Worm (Caenorhabditis elegans) whole organism, young adult: ENCODE results near the gene abch-1.

Experiments
- B0019.2 ChIP-seq: fragments of 200-800 bp; sonication (Bioruptor generic); conservative IDR thresholded peaks from 2 replicates; pipeline ENCODE4 v1.3.6; 2022; ENCODE audit warnings: missing genetic modification reagents, missing genetic modification characterization, missing compliant biosample characterization
- B0035.1 ChIP-seq: sonication (generic microtip); optimal IDR thresholded peaks from 2 replicates; lab custom pipeline; 2016; ENCODE audit warnings: missing genetic modification characterization, mild to moderate bottlenecking, missing compliant biosample characterization, missing genotype, missing genetic modification reagents
- B0336.3 ChIP-seq: fragments of 200-800 bp; sonication (Bioruptor generic); IDR thresholded peaks from 2 replicates; pipeline ENCODE4 v1.3.6; 2022; ENCODE audit warnings: missing genetic modification characterization, missing compliant biosample characterization
- C17E4.6 ChIP-seq: fragments of 200-800 bp; sonication (Bioruptor generic); IDR thresholded peaks from 2 replicates; pipeline ENCODE4 v1.3.6; 2022; ENCODE audit warnings: missing genetic modification reagents, missing genetic modification characterization, missing compliant biosample characterization
- F33H1.4 ChIP-seq: fragments of 200-800 bp; sonication (Bioruptor generic); IDR thresholded peaks from 2 replicates; pipeline ENCODE4 v1.3.6; 2022; ENCODE audit warnings: missing genetic modification reagents, missing genetic modification characterization, missing compliant biosample characterization
- F37B4.10 ChIP-seq: fragments of 200-800 bp; sonication (Bioruptor generic); IDR thresholded peaks from 2 replicates; pipeline ENCODE4 v1.3.6; 2022; ENCODE audit warnings: missing genetic modification characterization, missing compliant biosample characterization
- F55B11.4 ChIP-seq: sonication (generic microtip); optimal IDR thresholded peaks from 2 replicates; lab custom pipeline; 2016; ENCODE audit warnings: missing compliant biosample characterization, missing genetic modification characterization, borderline replicate concordance; ENCODE audit not compliant: insufficient read depth
- Y53F4B.3 ChIP-seq: fragments of 200-800 bp; sonication (Bioruptor generic); IDR thresholded peaks from 2 replicates; pipeline ENCODE4 v1.3.6; 2022; ENCODE audit warnings: missing genetic modification reagents, missing genetic modification characterization, missing compliant biosample characterization
- Y95B8A.8 ChIP-seq: fragments of 200-800 bp; sonication (Bioruptor generic); IDR thresholded peaks from 2 replicates; pipeline ENCODE4 v1.3.6; 2022; ENCODE audit warnings: missing genetic modification reagents, missing genetic modification characterization, missing compliant biosample characterization
- atf-7 ChIP-seq: sonication (generic microtip); optimal IDR thresholded peaks from 2 replicates; lab custom pipeline; 2017; ENCODE audit warnings: mild to moderate bottlenecking, missing genetic modification characterization, missing compliant biosample characterization
- athp-1 ChIP-seq: sonication (generic microtip); optimal IDR thresholded peaks from 2 replicates; lab custom pipeline; 2017; ENCODE audit warnings: mild to moderate bottlenecking, missing genetic modification characterization, missing compliant biosample characterization
- attf-3 ChIP-seq: fragments of 200-800 bp; sonication (Bioruptor generic); conservative IDR thresholded peaks from 2 replicates; pipeline ENCODE4 v1.3.6; 2022; ENCODE audit warnings: missing genetic modification reagents, missing genetic modification characterization, missing compliant biosample characterization
- attf-6 ChIP-seq: fragments of 200-800 bp; sonication (Bioruptor generic); IDR thresholded peaks from 2 replicates; pipeline ENCODE4 v1.3.6; 2022; ENCODE audit warnings: missing genetic modification reagents, missing genetic modification characterization, missing compliant biosample characterization
- cebp-1 ChIP-seq, 2 experiments: fragments of 200-800 bp in 1 of 2; sonication (Bioruptor generic) in 1 of 2; sonication (generic microtip) in 1 of 2; IDR thresholded peaks in 1 of 2; optimal IDR thresholded peaks in 1 of 2; 2 replicates each; pipeline versions ENCODE4 v1.3.6 to Lab custom; 2017 to 2022; ENCODE audit warnings: missing compliant biosample characterization in 2 of 2, missing genetic modification characterization in 2 of 2, mild to moderate bottlenecking in 1 of 2, missing genetic modification reagents in 1 of 2, moderate library complexity in 1 of 2
- ceh-100 ChIP-seq: fragments of 200-800 bp; sonication (Bioruptor generic); IDR thresholded peaks from 2 replicates; pipeline ENCODE4 v1.3.6; 2022; ENCODE audit warnings: missing genetic modification reagents, missing genetic modification characterization, missing compliant biosample characterization
- ceh-40 ChIP-seq: fragments of 200-800 bp; sonication (Bioruptor generic); IDR thresholded peaks from 2 replicates; pipeline ENCODE4 v1.3.6; 2022; ENCODE audit warnings: missing genetic modification characterization, missing compliant biosample characterization
- ceh-58 ChIP-seq: fragments of 200-800 bp; sonication (Bioruptor generic); IDR thresholded peaks from 2 replicates; pipeline ENCODE4 v1.3.6; 2022; ENCODE audit warnings: missing genetic modification characterization, missing compliant biosample characterization
- die-1 ChIP-seq: sonication (generic microtip); optimal IDR thresholded peaks from 2 replicates; lab custom pipeline; 2016; ENCODE audit warnings: missing genotype, mild to moderate bottlenecking, missing genetic modification characterization, missing compliant biosample characterization
- efl-1 ChIP-seq: fragments of 150-350 bp; optimal IDR thresholded peaks from 2 replicates; lab custom pipeline; 2014; ENCODE audit warnings: missing biosample characterization, missing genetic modification reagents, missing genetic modification characterization
- egrh-3 ChIP-seq: fragments of 200-800 bp; sonication (Bioruptor generic); IDR thresholded peaks from 2 replicates; pipeline ENCODE4 v1.3.6; 2022; ENCODE audit warnings: missing genetic modification reagents, missing genetic modification characterization, missing compliant biosample characterization
- ekl-4 ChIP-seq: fragments of 200-800 bp; sonication (Bioruptor generic); IDR thresholded peaks from 2 replicates; pipeline ENCODE4 v1.3.6; 2022; ENCODE audit warnings: missing genetic modification reagents, missing genetic modification characterization, missing compliant biosample characterization
- hmg-20 ChIP-seq: fragments of 200-800 bp; sonication (Bioruptor generic); IDR thresholded peaks from 2 replicates; pipeline ENCODE4 v1.3.6; 2022; ENCODE audit warnings: missing genetic modification reagents, missing genetic modification characterization, missing compliant biosample characterization
- hrde-1 ChIP-seq: sonication (generic microtip); optimal IDR thresholded peaks from 2 replicates; lab custom pipeline; 2016; ENCODE audit warnings: missing genetic modification characterization, mild to moderate bottlenecking, missing compliant biosample characterization, moderate library complexity, missing genotype, missing genetic modification reagents, borderline replicate concordance
- hsf-1 ChIP-seq: fragments of 200-800 bp; sonication (Bioruptor generic); IDR thresholded peaks from 2 replicates; pipeline ENCODE4 v1.3.6; 2022; ENCODE audit warnings: missing genetic modification reagents, missing genetic modification characterization, missing compliant biosample characterization
- lin-26 ChIP-seq: fragments of 200-800 bp; sonication (Bioruptor generic); IDR thresholded peaks from 2 replicates; pipeline ENCODE4 v1.3.6; 2022; ENCODE audit warnings: missing genetic modification reagents, missing genetic modification characterization, missing compliant biosample characterization
- lin-35 ChIP-seq, 3 experiments: fragments of 150-350 bp in 2 of 3; sonication (generic microtip) in 1 of 3; optimal IDR thresholded peaks; 2 replicates each; lab custom pipeline; 2014 to 2018; ENCODE audit warnings: missing biosample characterization in 3 of 3, missing genetic modification characterization in 3 of 3, missing genetic modification reagents in 3 of 3
- lsl-1 ChIP-seq: fragments of 200-800 bp; sonication (Bioruptor generic); optimal IDR thresholded peaks from 2 replicates; lab custom pipeline; 2018; ENCODE audit warnings: mild to moderate bottlenecking, missing genetic modification characterization, moderate library complexity, missing compliant biosample characterization
- lsy-27 ChIP-seq: sonication (generic microtip); optimal IDR thresholded peaks from 2 replicates; lab custom pipeline; 2017; ENCODE audit warnings: missing genetic modification characterization, mild to moderate bottlenecking, missing compliant biosample characterization, antibody characterized with exemption, missing genotype, borderline replicate concordance; ENCODE audit not compliant: insufficient read depth
- madf-3 ChIP-seq: fragments of 200-800 bp; sonication (Bioruptor generic); IDR thresholded peaks from 2 replicates; pipeline ENCODE4 v1.3.6; 2022; ENCODE audit warnings: missing genetic modification reagents, missing genetic modification characterization, missing compliant biosample characterization
- madf-6 ChIP-seq: fragments of 200-800 bp; sonication (Bioruptor generic); IDR thresholded peaks from 2 replicates; pipeline ENCODE4 v1.3.6; 2022; ENCODE audit warnings: missing genetic modification reagents, missing genetic modification characterization, missing compliant biosample characterization
- madf-8 ChIP-seq: fragments of 200-800 bp; sonication (Bioruptor generic); conservative IDR thresholded peaks from 2 replicates; pipeline ENCODE4 v1.3.6; 2022; ENCODE audit warnings: missing genetic modification reagents, missing genetic modification characterization, missing compliant biosample characterization
- mes-4 ChIP-seq: sonication (generic microtip); optimal IDR thresholded peaks from 2 replicates; lab custom pipeline; 2016; ENCODE audit warnings: missing genotype, missing genetic modification characterization, missing compliant biosample characterization
- mxl-1 ChIP-seq: sonication (generic microtip); optimal IDR thresholded peaks from 2 replicates; lab custom pipeline; 2016; ENCODE audit warnings: missing genetic modification characterization, missing compliant biosample characterization
- nfya-1 ChIP-seq: sonication (generic microtip); optimal IDR thresholded peaks from 2 replicates; lab custom pipeline; 2017; ENCODE audit warnings: antibody characterized with exemption, missing compliant biosample characterization, missing genetic modification characterization, borderline replicate concordance; ENCODE audit not compliant: insufficient read depth
- pbrm-1 ChIP-seq: fragments of 200-800 bp; sonication (Bioruptor generic); IDR thresholded peaks from 2 replicates; pipeline ENCODE4 v1.3.6; 2022; ENCODE audit warnings: missing genetic modification reagents, missing genetic modification characterization, missing compliant biosample characterization
- pha-4 ChIP-seq: fragments of 150-350 bp; sonication (generic microtip); optimal IDR thresholded peaks from 2 replicates; lab custom pipeline; 2014; ENCODE audit warnings: missing biosample characterization, missing genetic modification reagents, missing genetic modification characterization
- rec-8 ChIP-seq, 2 experiments: sonication (generic microtip); optimal IDR thresholded peaks; 2 replicates each; lab custom pipeline; 2016; ENCODE audit warnings: mild to moderate bottlenecking in 2 of 2, missing genetic modification characterization in 2 of 2, missing genetic modification reagents in 2 of 2, missing genotype in 2 of 2, missing biosample characterization in 1 of 2, missing compliant biosample characterization in 1 of 2, moderate library complexity in 1 of 2
- repo-1 ChIP-seq: sonication (generic microtip); optimal IDR thresholded peaks from 2 replicates; lab custom pipeline; 2017; ENCODE audit warnings: mild to moderate bottlenecking, missing genetic modification characterization, missing compliant biosample characterization
- snpc-1.3 ChIP-seq: sonication (generic microtip); optimal IDR thresholded peaks from 2 replicates; lab custom pipeline; 2017; ENCODE audit warnings: missing genetic modification characterization, mild to moderate bottlenecking, missing compliant biosample characterization, antibody characterized with exemption, moderate library complexity, missing genotype, missing genetic modification reagents; ENCODE audit not compliant: insufficient read depth
- snpc-3.4 ChIP-seq: sonication (generic microtip); optimal IDR thresholded peaks from 2 replicates; lab custom pipeline; 2017; ENCODE audit warnings: missing genetic modification characterization, mild to moderate bottlenecking, missing compliant biosample characterization, antibody characterized with exemption, moderate library complexity, missing genotype, missing genetic modification reagents
- sptf-2 ChIP-seq: fragments of 200-800 bp; sonication (Bioruptor generic); optimal IDR thresholded peaks from 2 replicates; lab custom pipeline; 2018; ENCODE audit warnings: mild to moderate bottlenecking, missing genetic modification characterization, missing compliant biosample characterization
- xnd-1 ChIP-seq: sonication (generic microtip); optimal IDR thresholded peaks from 2 replicates; lab custom pipeline; 2016; ENCODE audit warnings: missing genotype, missing genetic modification reagents, missing genetic modification characterization, missing compliant biosample characterization
- ztf-26 ChIP-seq: sonication (generic microtip); optimal IDR thresholded peaks from 2 replicates; lab custom pipeline; 2017; ENCODE audit warnings: missing genetic modification characterization, missing compliant biosample characterization
- ztf-28 ChIP-seq: fragments of 200-800 bp; sonication (Bioruptor generic); IDR thresholded peaks from 2 replicates; pipeline ENCODE4 v1.3.6; 2022; ENCODE audit warnings: missing genetic modification reagents, missing genetic modification characterization, missing compliant biosample characterization
- ztf-3 ChIP-seq: fragments of 200-800 bp; sonication (Bioruptor generic); optimal IDR thresholded peaks from 2 replicates; lab custom pipeline; 2018; ENCODE audit warnings: mild to moderate bottlenecking, missing genetic modification characterization, missing compliant biosample characterization
- ztf-6 ChIP-seq: fragments of 200-800 bp; sonication (Bioruptor generic); IDR thresholded peaks from 2 replicates; pipeline ENCODE4 v1.3.6; 2022; ENCODE audit warnings: missing genetic modification reagents, missing genetic modification characterization, missing compliant biosample characterization

Gene abch-1

ce11 chrII:6491187-6491586, 40.2 kb downstream of the abch-1 start:
- 0 out of 2 replicates have a peak, but pooled peaks have one; percentile 37 for TF ChIP-seq pbrm-1 (GFP tag; lab: Robert Waterston, UW)
- peak; percentile 39 for TF ChIP-seq xnd-1 (tag; lab: Kevin White, UChicago)
- peak; percentile 28; the same call in 1 of the 2 replicates for TF ChIP-seq B0336.3 (GFP tag; lab: Robert Waterston, UW)
- TF ChIP-seq lin-35 (GFP tag; optimal IDR thresholded peaks at IDR 0.05; lab: Kevin White, UChicago), result no peak
- no peak for TF ChIP-seq hmg-20 (GFP tag; lab: Robert Waterston, UW)
- TF ChIP-seq lsl-1, result peak; percentile 79
- no peak; the same call in 1 of the 2 replicates for TF ChIP-seq Y53F4B.3 (GFP tag; lab: Robert Waterston, UW)
- peak; percentile 49 for TF ChIP-seq die-1 (tag; lab: Kevin White, UChicago)
- peak; percentile 86 for TF ChIP-seq madf-3 (GFP tag; lab: Robert Waterston, UW)
- TF ChIP-seq sptf-2, result no peak
- TF ChIP-seq lsy-27 (tag; lab: Kevin White, UChicago), result no peak
- 0 out of 2 replicates have a peak, but pooled peaks have one; percentile 74 for TF ChIP-seq ceh-40 (GFP tag; lab: Robert Waterston, UW)
- TF ChIP-seq madf-8 (GFP tag; lab: Robert Waterston, UW), result peak; percentile 37; the same call in 1 of the 2 replicates
- TF ChIP-seq mes-4, result peak; percentile 27
- TF ChIP-seq attf-3, result no peak
- peak; percentile 63; the same call in 1 of the 2 replicates for TF ChIP-seq hsf-1
- TF ChIP-seq mxl-1, result no peak
- TF ChIP-seq ceh-100, result peak; percentile 49
- no peak for TF ChIP-seq atf-7 (tag; lab: Kevin White, UChicago)
- TF ChIP-seq attf-6 (GFP tag; lab: Robert Waterston, UW), result peak; percentile 78
- TF ChIP-seq athp-1 (tag; lab: Kevin White, UChicago), result peak; percentile 81
- no peak for TF ChIP-seq ztf-26 (tag; lab: Kevin White, UChicago)
- peak; percentile 81 for TF ChIP-seq hrde-1 (tag; lab: Kevin White, UChicago)
- TF ChIP-seq pha-4 (tag; lab: Kevin White, UChicago), result no peak
- peak; percentile 42 for TF ChIP-seq snpc-3.4 (tag; lab: Kevin White, UChicago)
- peak; percentile 44; the same call in 1 of the 2 replicates for TF ChIP-seq B0019.2 (GFP tag; lab: Robert Waterston, UW)
- TF ChIP-seq snpc-1.3 (tag; lab: Kevin White, UChicago), result peak; percentile 82
- TF ChIP-seq lin-26 (GFP tag; lab: Robert Waterston, UW), result peak; percentile 73
- TF ChIP-seq C17E4.6 (GFP tag; lab: Robert Waterston, UW), result 0 out of 2 replicates have a peak, but pooled peaks have one; percentile 66
- TF ChIP-seq ztf-6 (GFP tag; lab: Robert Waterston, UW), result no peak
- no peak for TF ChIP-seq efl-1 (GFP tag; lab: Kevin White, UChicago)
- no peak for TF ChIP-seq egrh-3 (GFP tag; lab: Robert Waterston, UW)
- no peak for TF ChIP-seq ztf-28 (GFP tag; lab: Robert Waterston, UW)
- peak; percentile 84 for TF ChIP-seq ekl-4 (GFP tag; lab: Robert Waterston, UW)
- TF ChIP-seq F37B4.10, result no peak
- peak; percentile 88 for TF ChIP-seq Y95B8A.8 (GFP tag; lab: Robert Waterston, UW)
- TF ChIP-seq nfya-1 (tag; lab: Kevin White, UChicago), result no peak
- no peak for TF ChIP-seq B0035.1 (tag; lab: Kevin White, UChicago)
- TF ChIP-seq F55B11.4 (tag; lab: Kevin White, UChicago), result no peak
- TF ChIP-seq ceh-58 (GFP tag; lab: Robert Waterston, UW), result 0 out of 2 replicates have a peak, but pooled peaks have one; percentile 18
- no peak for TF ChIP-seq rec-8 (tag; optimal IDR thresholded peaks at IDR 0.05; lab: Kevin White, UChicago)
- TF ChIP-seq cebp-1 (GFP tag; IDR thresholded peaks at IDR 0.05; lab: Robert Waterston, UW), result 0 out of 2 replicates have a peak, but pooled peaks have one; percentile 18
- peak; percentile 50 for TF ChIP-seq cebp-1 (tag; optimal IDR thresholded peaks at IDR 0.05; lab: Kevin White, UChicago)
- TF ChIP-seq ztf-3 (GFP tag; lab: Kevin White, UChicago), result no peak
- peak; percentile 88 for TF ChIP-seq F33H1.4
- peak; percentile 23 for TF ChIP-seq repo-1 (tag; lab: Kevin White, UChicago)
- TF ChIP-seq madf-6 (GFP tag; lab: Robert Waterston, UW), result peak; percentile 86
